Fruit fly (Drosophila melanogaster) whole organism, wandering third instar larva: Measurements from ENCODE around the gene Qsox2.

Source experiments
- Abd-B ChIP-seq: fragments of >200 bp; optimal IDR thresholded peaks from 2 replicates; lab custom pipeline; 2017; ENCODE audit warnings: missing biosample characterization, missing genetic modification characterization
- Dif ChIP-seq: fragments of 200-275, 200-300 bp; sonication (Bioruptor generic); optimal IDR thresholded peaks from 2 replicates; lab custom pipeline; 2018; ENCODE audit warnings: missing biosample characterization, missing genetic modification characterization; ENCODE audit not compliant: partially characterized antibody
- Hr83 ChIP-seq: fragments of 200-300 bp; sonication (Bioruptor generic); optimal IDR thresholded peaks from 2 replicates; lab custom pipeline; 2016; ENCODE audit warnings: missing biosample characterization, mild to moderate bottlenecking, missing genetic modification characterization, moderate library complexity; ENCODE audit not compliant: poor library complexity, severe bottlenecking
- fru ChIP-seq: fragments of 200-800 bp; sonication (Bioruptor generic); optimal IDR thresholded peaks from 3 replicates; lab custom pipeline; 2016; ENCODE audit warnings: missing biosample characterization, mild to moderate bottlenecking, missing genetic modification characterization
- pan ChIP-seq: fragments of >200 bp; optimal IDR thresholded peaks from 2 replicates; lab custom pipeline; 2017
- psq ChIP-seq: fragments of 200-800 bp; sonication (Bioruptor generic); optimal IDR thresholded peaks from 3 replicates; lab custom pipeline; 2017; ENCODE audit warnings: missing biosample characterization, mild to moderate bottlenecking, missing genetic modification characterization, moderate library complexity
- rgr ChIP-seq: fragments of 200-800 bp; sonication (Bioruptor generic); optimal IDR thresholded peaks from 3 replicates; lab custom pipeline; 2016; ENCODE audit warnings: missing biosample characterization, mild to moderate bottlenecking, missing genetic modification characterization
- sage ChIP-seq: fragments of 200-800 bp; sonication (Bioruptor generic); optimal IDR thresholded peaks from 2 replicates; lab custom pipeline; 2016; ENCODE audit warnings: missing biosample characterization, mild to moderate bottlenecking, missing genetic modification characterization
- sv ChIP-seq: fragments of 200-800 bp; sonication (Bioruptor generic); optimal IDR thresholded peaks from 3 replicates; lab custom pipeline; 2016; ENCODE audit warnings: missing biosample characterization, missing genetic modification characterization

dm6 chr3R:21941426-21941924 lies 27.9 kb downstream of the Qsox2 start:
- TF ChIP-seq Dif (GFP tag; lab: Kevin White, UChicago) (no peak), rgr (GFP tag; lab: Kevin White, UChicago) (peak; percentile 88), fru (GFP tag; lab: Kevin White, UChicago) (peak; percentile 88), pan (no peak), sv (GFP tag; lab: Kevin White, UChicago) (no peak), Abd-B (GFP tag; lab: Kevin White, UChicago) (no peak), psq (peak; percentile 90), Hr83 (GFP tag; lab: Kevin White, UChicago) (no peak), sage (GFP tag; lab: Kevin White, UChicago) (no peak)
